ENCODE assay signal across 1 worm cellular context in the genomic region with DNA sequence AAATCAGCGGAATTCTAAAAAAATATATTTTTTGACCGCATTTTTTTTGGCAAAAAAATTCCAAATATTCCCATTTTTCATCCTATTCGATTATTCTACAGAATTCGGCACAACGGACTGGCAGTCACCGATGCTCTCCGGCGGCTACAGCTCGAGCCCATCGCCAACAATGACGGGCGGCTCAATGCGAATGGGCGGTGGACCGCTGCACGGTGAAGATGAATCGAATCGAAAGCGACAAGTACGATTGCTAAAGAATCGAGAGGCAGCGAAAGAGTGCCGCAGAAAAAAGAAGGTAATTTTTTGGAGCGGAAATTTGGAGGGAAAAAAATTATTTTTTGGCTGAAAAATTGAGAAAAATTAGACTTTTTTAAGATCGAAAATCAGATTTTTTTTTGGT.
A peak's percentile ranks its signal among the peaks of the same experiment; 100 is the strongest.
TF ChIP-seq lines count a peak whose summit lies in the region.

No protein-coding gene starts in this region.

TF ChIP-seq in whole organism, L4 larva, 104 proteins besides CTCF, POLR2A, EP300 and RAD21 (continued from another document):
- TF ChIP-seq nhr-41 (GFP tag; IDR thresholded peaks at IDR 0.05; lab: Robert Waterston, UW) (no peak), Y48G9A.11 (GFP tag; IDR thresholded peaks at IDR 0.05; lab: Robert Waterston, UW) (0 out of 2 replicates have a peak, but pooled peaks have one; percentile 23), lir-3 (tag; optimal IDR thresholded peaks at IDR 0.05; lab: Kevin White, UChicago) (no peak), T20F7.1 (GFP tag; optimal IDR thresholded peaks at IDR 0.05; lab: Kevin White, UChicago) (no peak), zfp-3 (GFP tag; conservative IDR thresholded peaks at IDR 0.05; lab: Robert Waterston, UW) (no peak), R02D3.7 (tag; optimal IDR thresholded peaks at IDR 0.05; lab: Kevin White, UChicago) (no peak), ceh-28 (tag; optimal IDR thresholded peaks at IDR 0.05; lab: Kevin White, UChicago) (no peak), snpc-1.2 (GFP tag; IDR thresholded peaks at IDR 0.05; lab: Robert Waterston, UW) (no peak), nhr-25 (tag; optimal IDR thresholded peaks at IDR 0.05; lab: Kevin White, UChicago; ENCODE audit: borderline replicate concordance, insufficient read depth) (no peak), D1046.2 (GFP tag; IDR thresholded peaks at IDR 0.05; lab: Robert Waterston, UW) (0 out of 2 replicates have a peak, but pooled peaks have one; percentile 39), gei-8 (GFP tag; optimal IDR thresholded peaks at IDR 0.05; lab: Kevin White, UChicago) (peak; percentile 10), php-3 (GFP tag; IDR thresholded peaks at IDR 0.05; lab: Robert Waterston, UW) (no peak), set-16 (GFP tag; IDR thresholded peaks at IDR 0.05; lab: Robert Waterston, UW) (peak; percentile 53; the same call in 1 of the 2 replicates), arid-1 (GFP tag; conservative IDR thresholded peaks at IDR 0.05; lab: Robert Waterston, UW) (no peak), egl-43 (GFP tag; IDR thresholded peaks at IDR 0.05; lab: Robert Waterston, UW) (peak; percentile 68), Y105C5A.15 (GFP tag; IDR thresholded peaks at IDR 0.05; lab: Robert Waterston, UW) (no peak), spr-3 (GFP tag; optimal IDR thresholded peaks at IDR 0.05; lab: Kevin White, UChicago) (no peak), daf-12 (tag; optimal IDR thresholded peaks at IDR 0.05; lab: Kevin White, UChicago) (no peak), dmd-8 (GFP tag; IDR thresholded peaks at IDR 0.05; lab: Robert Waterston, UW) (no peak), lim-7 (GFP tag; IDR thresholded peaks at IDR 0.05; lab: Robert Waterston, UW) (peak; percentile 57; the same call in 1 of the 2 replicates), Y5F2A.4 (GFP tag; optimal IDR thresholded peaks at IDR 0.05; lab: Kevin White, UChicago) (no peak), aly-2 (tag; optimal IDR thresholded peaks at IDR 0.05; lab: Kevin White, UChicago) (no peak), mdt-29 (GFP tag; IDR thresholded peaks at IDR 0.05; lab: Robert Waterston, UW) (no peak), daf-8 (GFP tag; IDR thresholded peaks at IDR 0.05; lab: Robert Waterston, UW) (no peak), tag-97 (GFP tag; IDR thresholded peaks at IDR 0.05; lab: Robert Waterston, UW) (no peak), nhr-28 (tag; optimal IDR thresholded peaks at IDR 0.05; lab: Kevin White, UChicago) (no peak), mep-1 (tag; optimal IDR thresholded peaks at IDR 0.05; lab: Kevin White, UChicago) (no peak), hif-1 (tag; optimal IDR thresholded peaks at IDR 0.05; lab: Kevin White, UChicago) (peak in 1 of 2 experiments; percentile 42), tra-1 (GFP tag; IDR thresholded peaks at IDR 0.05; lab: Robert Waterston, UW) (0 out of 2 replicates have a peak, but pooled peaks have one; percentile 25), F37D6.2 (tag; optimal IDR thresholded peaks at IDR 0.05; lab: Kevin White, UChicago) (no peak)
